Worm (Caenorhabditis elegans): ENCODE measurements around the gene hmgs-1.

The hmgs-1 gene

ce11 chrV:5696177-5696576 lies 11.8 kb upstream of the hmgs-1 start:
- TF ChIP-seq lin-39 (tag; optimal IDR thresholded peaks at IDR 0.05) (no peak), ceh-8 (GFP tag; optimal IDR thresholded peaks at IDR 0.05) (no peak), Y116A8C.19 (tag; optimal IDR thresholded peaks at IDR 0.05; ENCODE audit: borderline replicate concordance) (no peak), grh-1 (GFP tag; IDR thresholded peaks at IDR 0.05) (no peak), nhr-47 (tag; optimal IDR thresholded peaks at IDR 0.05) (no peak), nhr-12 (tag; optimal IDR thresholded peaks at IDR 0.05) (no peak), nhr-84 (tag; optimal IDR thresholded peaks at IDR 0.05) (no peak), ces-1 (GFP tag; optimal IDR thresholded peaks at IDR 0.05) (no peak), nhr-77 (tag; optimal IDR thresholded peaks at IDR 0.05) (no peak), hlh-4 (tag; optimal IDR thresholded peaks at IDR 0.05) (no peak), unc-98 (GFP tag; IDR thresholded peaks at IDR 0.05) (no peak), nhr-90 (tag; optimal IDR thresholded peaks at IDR 0.05; ENCODE audit: poor library complexity) (no peak), efl-1 (optimal IDR thresholded peaks at IDR 0.05) (no peak), efl-1 (GFP tag; optimal IDR thresholded peaks at IDR 0.05 in 1 of 2) (no peak), ztf-11 (tag; optimal IDR thresholded peaks at IDR 0.05) (no peak), snu-23 (GFP tag; optimal IDR thresholded peaks at IDR 0.05) (no peak), nhr-19 (GFP tag; conservative IDR thresholded peaks at IDR 0.05) (no peak), lin-35 (GFP tag; optimal IDR thresholded peaks at IDR 0.05) (no peak), mep-1 (tag; optimal IDR thresholded peaks at IDR 0.05) (no peak), hpl-2 (GFP tag; optimal IDR thresholded peaks at IDR 0.05) (no peak), C04F5.9 (tag; optimal IDR thresholded peaks at IDR 0.05) (no peak)

ce11 chrV:5695635-5696034 lies 11.2 kb upstream of the hmgs-1 start:
- TF ChIP-seq nhr-85 (tag) = peak; percentile 56
- TF ChIP-seq nhr-71 (tag; optimal IDR thresholded peaks at IDR 0.05) = peak; percentile 24
- TF ChIP-seq mep-1 (tag; optimal IDR thresholded peaks at IDR 0.05) = no peak
- peak; percentile 27 for TF ChIP-seq snu-23 (GFP tag; optimal IDR thresholded peaks at IDR 0.05)
- no peak for TF ChIP-seq ets-5 (GFP tag; IDR thresholded peaks at IDR 0.05)
- no peak for TF ChIP-seq lin-39 (tag; optimal IDR thresholded peaks at IDR 0.05)
- TF ChIP-seq swsn-7 (tag; optimal IDR thresholded peaks at IDR 0.05) = no peak
- TF ChIP-seq fkh-8 (tag; optimal IDR thresholded peaks at IDR 0.05) = no peak
- TF ChIP-seq irx-1 (tag; optimal IDR thresholded peaks at IDR 0.05) = no peak
- no peak for TF ChIP-seq lin-13 (GFP tag; optimal IDR thresholded peaks at IDR 0.05)
- TF ChIP-seq blmp-1 (tag; optimal IDR thresholded peaks at IDR 0.05) = peak; percentile 94
- no peak for TF ChIP-seq nhr-77 (tag; optimal IDR thresholded peaks at IDR 0.05)
- no peak for TF ChIP-seq ceh-90 (tag; optimal IDR thresholded peaks at IDR 0.05)
- no peak for TF ChIP-seq grh-1 (GFP tag; IDR thresholded peaks at IDR 0.05)
- peak; percentile 64 for TF ChIP-seq nhr-20 (tag; optimal IDR thresholded peaks at IDR 0.05)
- no peak for TF ChIP-seq pax-3 (tag; optimal IDR thresholded peaks at IDR 0.05)
- no peak for TF ChIP-seq aha-1 (tag; optimal IDR thresholded peaks at IDR 0.05)
- peak; percentile 56 for TF ChIP-seq lin-14 (GFP tag; optimal IDR thresholded peaks at IDR 0.05)
- no peak for TF ChIP-seq nhr-12 (tag; optimal IDR thresholded peaks at IDR 0.05)
- TF ChIP-seq elt-3 (tag; optimal IDR thresholded peaks at IDR 0.05) = peak in 1 of 6 experiments; percentile 57
- no peak for TF ChIP-seq efl-1 (optimal IDR thresholded peaks at IDR 0.05)
- TF ChIP-seq efl-1 (GFP tag; optimal IDR thresholded peaks at IDR 0.05 in 1 of 2) = peak in 1 of 2 experiments; percentile 20

DNA sequence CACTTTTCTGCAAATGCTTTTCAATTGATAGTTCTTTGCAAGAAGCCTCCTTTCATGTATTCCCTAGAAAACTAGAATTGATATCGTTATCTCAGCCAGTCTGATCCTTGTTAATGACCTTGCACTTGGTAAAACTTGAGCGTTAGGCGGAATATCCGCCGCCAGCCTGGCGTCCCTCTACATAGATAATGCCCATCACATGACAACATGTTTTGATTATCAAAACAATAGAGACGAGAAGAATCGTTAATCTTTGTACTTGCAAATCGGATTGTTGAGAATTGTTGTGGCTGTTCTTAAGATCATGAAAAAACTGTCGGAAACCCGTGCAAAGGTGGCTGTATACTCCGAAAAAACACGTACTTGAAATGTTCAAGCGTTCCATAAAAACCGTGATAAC lies 9.2 kb upstream of the hmgs-1 start:
- peak; percentile 79 for TF ChIP-seq unc-130 (tag; optimal IDR thresholded peaks at IDR 0.05)
- no peak for TF ChIP-seq lir-3 (tag; optimal IDR thresholded peaks at IDR 0.05; ENCODE audit: poor library complexity)
- TF ChIP-seq ceh-82 (tag; optimal IDR thresholded peaks at IDR 0.05) = no peak
- TF ChIP-seq mdl-1 (tag; optimal IDR thresholded peaks at IDR 0.05) = peak in 1 of 2 experiments; percentile 47
- no peak for TF ChIP-seq ceh-90 (tag; optimal IDR thresholded peaks at IDR 0.05)
- no peak for TF ChIP-seq ceh-63 (GFP tag; optimal IDR thresholded peaks at IDR 0.05)
- TF ChIP-seq unc-86 (tag; optimal IDR thresholded peaks at IDR 0.05) = no peak
- no peak for TF ChIP-seq pqm-1 (tag; optimal IDR thresholded peaks at IDR 0.05)
- TF ChIP-seq C04F5.9 (tag; optimal IDR thresholded peaks at IDR 0.05) = no peak
- TF ChIP-seq aha-1 (tag; optimal IDR thresholded peaks at IDR 0.05) = no peak
- TF ChIP-seq efl-3 (GFP tag; optimal IDR thresholded peaks at IDR 0.05) = no peak
- TF ChIP-seq ceh-8 (GFP tag; optimal IDR thresholded peaks at IDR 0.05) = no peak
- TF ChIP-seq mab-9 (GFP tag; IDR thresholded peaks at IDR 0.05) = no peak
- TF ChIP-seq sox-4 (tag; optimal IDR thresholded peaks at IDR 0.05) = no peak
- no peak for TF ChIP-seq Y116A8C.19 (tag; optimal IDR thresholded peaks at IDR 0.05; ENCODE audit: borderline replicate concordance)
- no peak for TF ChIP-seq hlh-17 (GFP tag; optimal IDR thresholded peaks at IDR 0.05; ENCODE audit: borderline replicate concordance)
- no peak for TF ChIP-seq sptf-1 (tag; optimal IDR thresholded peaks at IDR 0.05)
- no peak for TF ChIP-seq tlp-1 (tag; optimal IDR thresholded peaks at IDR 0.05)
- TF ChIP-seq skn-1 (tag; optimal IDR thresholded peaks at IDR 0.05) = no peak
- no peak for TF ChIP-seq rnt-1 (tag; optimal IDR thresholded peaks at IDR 0.05)
- TF ChIP-seq egl-27 (tag; optimal IDR thresholded peaks at IDR 0.05) = no peak

Measured in whole organism, L1 larva.